Fruit fly (Drosophila melanogaster) whole organism, embryonic: Measurements from ENCODE around the gene CG3726.

ENCODE experiments used
- CG10209 ChIP-seq: fragments of 200-800 bp; sonication (Bioruptor generic); optimal IDR thresholded peaks from 3 replicates; lab custom pipeline; 2017; ENCODE audit warnings: missing biosample characterization, mild to moderate bottlenecking, missing genetic modification characterization, missing genetic modification reagents
- CG10462 ChIP-seq: fragments of 200-800 bp; sonication (Bioruptor generic); optimal IDR thresholded peaks from 2 replicates; lab custom pipeline; 2016; ENCODE audit warnings: missing biosample characterization, missing genetic modification characterization
- CG10543 ChIP-seq: fragments of 200-800 bp; sonication (Bioruptor generic); optimal IDR thresholded peaks from 3 replicates; lab custom pipeline; 2017; ENCODE audit warnings: missing biosample characterization, mild to moderate bottlenecking, missing genetic modification characterization, moderate library complexity
- CG11504 ChIP-seq: fragments of 200-800 bp; sonication (Bioruptor generic); optimal IDR thresholded peaks from 3 replicates; lab custom pipeline; 2019; ENCODE audit warnings: missing biosample characterization, mild to moderate bottlenecking, missing genetic modification characterization, moderate library complexity
- CG14441 ChIP-seq: fragments of 200-800 bp; sonication (Bioruptor generic); IDR thresholded peaks from 2 replicates; pipeline ENCODE4 v1.3.6; 2022; ENCODE audit warnings: missing biosample characterization, missing genetic modification characterization
- CG1602 ChIP-seq: fragments of 200-800 bp; sonication (Bioruptor generic); optimal IDR thresholded peaks from 3 replicates; lab custom pipeline; 2016; ENCODE audit warnings: missing biosample characterization, missing genetic modification characterization
- CG1603 ChIP-seq: fragments of 200-800 bp; sonication (Bioruptor generic); optimal IDR thresholded peaks from 2 replicates; lab custom pipeline; 2019; ENCODE audit warnings: missing biosample characterization, mild to moderate bottlenecking, missing genetic modification characterization, moderate library complexity
- CG1647 ChIP-seq: fragments of 200-800 bp; sonication (Bioruptor generic); optimal IDR thresholded peaks from 3 replicates; lab custom pipeline; 2016; ENCODE audit warnings: missing biosample characterization, missing genetic modification characterization
- CG16813 ChIP-seq: fragments of 200-800 bp; sonication (Bioruptor generic); IDR thresholded peaks from 3 replicates; pipeline ENCODE4 v1.3.6; 2022; ENCODE audit warnings: missing biosample characterization, missing genetic modification characterization; ENCODE audit not compliant: partially characterized antibody
- CG17328 ChIP-seq: fragments of 200-800 bp; sonication (Bioruptor generic); IDR thresholded peaks from 2 replicates; pipeline ENCODE4 v1.3.6; 2022; ENCODE audit warnings: missing biosample characterization, missing genetic modification characterization
- CG17359 ChIP-seq: fragments of 200-800 bp; sonication (Bioruptor generic); optimal IDR thresholded peaks from 3 replicates; lab custom pipeline; 2018; ENCODE audit warnings: missing biosample characterization, mild to moderate bottlenecking, missing genetic modification characterization, moderate library complexity
- CG17568 ChIP-seq: fragments of 200-800 bp; sonication (Bioruptor generic); optimal IDR thresholded peaks from 2 replicates; lab custom pipeline; 2018; ENCODE audit warnings: missing biosample characterization, mild to moderate bottlenecking, missing genetic modification characterization, moderate library complexity
- CG2712 ChIP-seq: fragments of 200-800 bp; optimal IDR thresholded peaks from 3 replicates; lab custom pipeline; 2019; ENCODE audit warnings: missing biosample characterization, mild to moderate bottlenecking, missing genetic modification characterization, moderate library complexity
- CG4404 ChIP-seq: fragments of 200-800 bp; sonication (Bioruptor generic); IDR thresholded peaks from 2 replicates; pipeline ENCODE4 v1.3.6; 2022; ENCODE audit warnings: missing biosample characterization, missing genetic modification characterization
- CG4424 ChIP-seq: fragments of 200-800 bp; sonication (Bioruptor generic); optimal IDR thresholded peaks from 3 replicates; lab custom pipeline; 2016; ENCODE audit warnings: missing biosample characterization, missing genetic modification characterization
- CG4707 ChIP-seq: fragments of 200-800 bp; sonication (Bioruptor generic); optimal IDR thresholded peaks from 2 replicates; lab custom pipeline; 2018; ENCODE audit warnings: missing biosample characterization, mild to moderate bottlenecking, missing genetic modification characterization, moderate library complexity
- CG5180 ChIP-seq: fragments of 200-800 bp; sonication (Bioruptor generic); optimal IDR thresholded peaks from 3 replicates; lab custom pipeline; 2017; ENCODE audit warnings: missing biosample characterization, missing genetic modification characterization, mild to moderate bottlenecking, moderate library complexity, missing genetic modification reagents
- CG6683 ChIP-seq: fragments of 200-800 bp; sonication (Bioruptor generic); optimal IDR thresholded peaks from 2 replicates; lab custom pipeline; 2017; ENCODE audit warnings: missing biosample characterization, mild to moderate bottlenecking, missing genetic modification characterization, missing genetic modification reagents
- CG7556 ChIP-seq: fragments of 200-800 bp; sonication (Bioruptor generic); optimal IDR thresholded peaks from 2 replicates; lab custom pipeline; 2017; ENCODE audit warnings: missing biosample characterization, mild to moderate bottlenecking, missing genetic modification characterization
- CG8944 ChIP-seq: fragments of 200-800 bp; sonication (Bioruptor generic); optimal IDR thresholded peaks from 3 replicates; lab custom pipeline; 2016; ENCODE audit warnings: missing biosample characterization, missing genetic modification characterization
- CG9817 ChIP-seq: fragments of 200-800 bp; sonication (Bioruptor generic); optimal IDR thresholded peaks from 2 replicates; lab custom pipeline; 2018; ENCODE audit warnings: missing biosample characterization, mild to moderate bottlenecking, missing genetic modification characterization, moderate library complexity
- Dip3 ChIP-seq: fragments of 200-800 bp; sonication (Bioruptor generic); optimal IDR thresholded peaks from 3 replicates; lab custom pipeline; 2016; ENCODE audit warnings: missing biosample characterization, missing genetic modification characterization
- Doc2 ChIP-seq: fragments of 200-800 bp; sonication (Bioruptor generic); IDR thresholded peaks from 2 replicates; pipeline ENCODE4 v1.3.6; 2022; ENCODE audit warnings: missing biosample characterization, missing genetic modification characterization
- ERR ChIP-seq: fragments of 200-800 bp; sonication (Bioruptor generic); optimal IDR thresholded peaks from 2 replicates; lab custom pipeline; 2016; ENCODE audit warnings: missing biosample characterization, missing genetic modification characterization
- Eip74EF ChIP-seq, 2 experiments: fragments of 200-800 bp in 1 of 2; fragments of >200 bp in 1 of 2; sonication (Bioruptor generic) in 1 of 2; optimal IDR thresholded peaks; 2 replicates each; lab custom pipeline; 2017 to 2019; ENCODE audit warnings: missing biosample characterization in 2 of 2, missing genetic modification characterization in 2 of 2, mild to moderate bottlenecking in 1 of 2, moderate library complexity in 1 of 2
- Ets65A ChIP-seq: fragments of 200-800 bp; sonication (Bioruptor generic); peaks from one replicate; lab custom pipeline; 2016; ENCODE audit warnings: missing biosample characterization, missing genetic modification characterization
- H15 ChIP-seq: fragments of 200-800 bp; sonication (Bioruptor generic); IDR thresholded peaks from 3 replicates; pipeline ENCODE4 v1.3.6; 2022; ENCODE audit warnings: missing biosample characterization, missing genetic modification characterization
- Hmr ChIP-seq: fragments of 200-800 bp; sonication (Bioruptor generic); optimal IDR thresholded peaks from 3 replicates; lab custom pipeline; 2017; ENCODE audit warnings: mild to moderate bottlenecking, missing biosample characterization, missing genetic modification reagents, missing genetic modification characterization
- Lhr ChIP-seq: fragments of 200-800 bp; sonication (Bioruptor generic); optimal IDR thresholded peaks from 3 replicates; lab custom pipeline; 2017; ENCODE audit warnings: mild to moderate bottlenecking, missing biosample characterization, missing genetic modification reagents, missing genetic modification characterization
- Lim3 ChIP-seq: fragments of 200-800 bp; sonication (Bioruptor generic); IDR thresholded peaks from 2 replicates; pipeline ENCODE4 v1.3.6; 2022; ENCODE audit warnings: missing biosample characterization, missing genetic modification characterization
- Lpt ChIP-seq: fragments of >200 bp; optimal IDR thresholded peaks from 2 replicates; lab custom pipeline; 2018; ENCODE audit warnings: missing biosample characterization, missing genetic modification characterization
- MTF-1 ChIP-seq: fragments of 200-800 bp; sonication (Bioruptor generic); optimal IDR thresholded peaks from 2 replicates; lab custom pipeline; 2018; ENCODE audit warnings: missing biosample characterization, mild to moderate bottlenecking, missing genetic modification characterization, borderline replicate concordance
- Poxn ChIP-seq: fragments of 200-800 bp; sonication (Bioruptor generic); IDR thresholded peaks from 2 replicates; pipeline ENCODE4 v1.3.6; 2022; ENCODE audit warnings: missing biosample characterization, missing genetic modification characterization
- Vsx1 ChIP-seq: fragments of 200-800 bp; sonication (Bioruptor generic); optimal IDR thresholded peaks from 2 replicates; lab custom pipeline; 2017; ENCODE audit warnings: missing biosample characterization, mild to moderate bottlenecking, missing genetic modification characterization, missing genetic modification reagents
- chif ChIP-seq, 2 experiments: fragments of 200-800 bp; sonication (Bioruptor generic); optimal IDR thresholded peaks; 3 replicates each; lab custom pipeline; 2016; ENCODE audit warnings: missing biosample characterization in 2 of 2, missing genetic modification characterization in 2 of 2
- disco-r ChIP-seq: fragments of 200-800 bp; sonication (Bioruptor generic); optimal IDR thresholded peaks from 2 replicates; lab custom pipeline; 2016; ENCODE audit warnings: missing biosample characterization, missing genetic modification characterization
- eve ChIP-seq, 2 experiments: fragments of >200 bp; optimal IDR thresholded peaks; 2 replicates each; lab custom pipeline; 2017; ENCODE audit warnings: missing biosample characterization in 2 of 2, missing genetic modification characterization in 2 of 2
- exex ChIP-seq: fragments of 200-800 bp; sonication (Bioruptor generic); optimal IDR thresholded peaks from 4 replicates; lab custom pipeline; 2018; ENCODE audit warnings: missing biosample characterization, mild to moderate bottlenecking, missing genetic modification characterization, moderate library complexity
- fd3F ChIP-seq: fragments of 200-800 bp; sonication (Bioruptor generic); optimal IDR thresholded peaks from 2 replicates; lab custom pipeline; 2018; ENCODE audit warnings: missing biosample characterization, mild to moderate bottlenecking, missing genetic modification characterization, moderate library complexity
- gcm ChIP-seq: fragments of 200-800 bp; sonication (Bioruptor generic); optimal IDR thresholded peaks from 2 replicates; lab custom pipeline; 2019; ENCODE audit warnings: missing biosample characterization, mild to moderate bottlenecking, missing genetic modification characterization, moderate library complexity
- gem ChIP-seq: fragments of 200-800 bp; sonication (Bioruptor generic); optimal IDR thresholded peaks from 2 replicates; lab custom pipeline; 2019; ENCODE audit warnings: missing biosample characterization, mild to moderate bottlenecking, missing genetic modification characterization, moderate library complexity
- mld ChIP-seq: fragments of 200-800 bp; sonication (Bioruptor generic); IDR thresholded peaks from 3 replicates; pipeline ENCODE4 v1.3.6; 2022; ENCODE audit warnings: missing biosample characterization, missing genetic modification characterization; ENCODE audit not compliant: partially characterized antibody
- odd ChIP-seq: fragments of 200-800 bp; sonication (Bioruptor generic); optimal IDR thresholded peaks from 2 replicates; lab custom pipeline; 2017; ENCODE audit warnings: missing biosample characterization, mild to moderate bottlenecking, missing genetic modification characterization
- pros ChIP-seq: fragments of 200-800 bp; sonication (Bioruptor generic); optimal IDR thresholded peaks from 3 replicates; lab custom pipeline; 2019; ENCODE audit warnings: missing biosample characterization, mild to moderate bottlenecking, missing genetic modification characterization, moderate library complexity
- repo ChIP-seq: fragments of 200-800 bp; sonication (Bioruptor generic); optimal IDR thresholded peaks from 2 replicates; lab custom pipeline; 2016; ENCODE audit warnings: missing biosample characterization, missing genetic modification characterization
- ssp ChIP-seq: fragments of 200-800 bp; sonication (Bioruptor generic); IDR thresholded peaks from 2 replicates; pipeline ENCODE4 v1.3.6; 2022; ENCODE audit warnings: missing biosample characterization, missing genetic modification characterization
- tup ChIP-seq: fragments of 200-800 bp; sonication (Bioruptor generic); optimal IDR thresholded peaks from 2 replicates; lab custom pipeline; 2016; ENCODE audit warnings: missing biosample characterization, mild to moderate bottlenecking, missing genetic modification characterization, moderate library complexity
- wek ChIP-seq: fragments of 200-800 bp; sonication (Bioruptor generic); optimal IDR thresholded peaks from 3 replicates; lab custom pipeline; 2018; ENCODE audit warnings: missing biosample characterization, mild to moderate bottlenecking, missing genetic modification characterization, moderate library complexity

CG3726 gene

dm6 chrX:5891666-5892444, 25.0 kb upstream of the CG3726 start (continued):
- TF ChIP-seq CG14441, result 0 out of 2 replicates have a peak, but pooled peaks have one; percentile 15
- no peak for TF ChIP-seq eve (GFP tag; optimal IDR thresholded peaks at IDR 0.05; lab: Kevin White, UChicago)
- TF ChIP-seq CG17359 (tag; lab: Kevin White, UChicago), result peak; percentile 15
- peak; percentile 5 for TF ChIP-seq CG1647 (GFP tag; lab: Kevin White, UChicago)
- no peak for TF ChIP-seq CG1602
- TF ChIP-seq CG9817, result peak; percentile 3
- TF ChIP-seq Lpt (GFP tag; lab: Kevin White, UChicago), result no peak
- TF ChIP-seq CG4424 (GFP tag; lab: Kevin White, UChicago), result no peak
- no peak for TF ChIP-seq mld (GFP tag; lab: Robert Waterston, UW)
- TF ChIP-seq chif (GFP tag; optimal IDR thresholded peaks at IDR 0.05; lab: Kevin White, UChicago), result peak; percentile 11 to 31
- no peak for TF ChIP-seq odd (GFP tag; lab: Kevin White, UChicago)
- peak; percentile 38 for TF ChIP-seq CG1603 (tag; lab: Kevin White, UChicago)
- TF ChIP-seq pros, result no peak
- no peak for TF ChIP-seq gcm (GFP tag; lab: Kevin White, UChicago)
- TF ChIP-seq Lhr, result no peak
- TF ChIP-seq Ets65A, result no peak
- no peak for TF ChIP-seq CG17568 (GFP tag; lab: Kevin White, UChicago)
- no peak for TF ChIP-seq CG16813 (GFP tag; lab: Robert Waterston, UW)
- TF ChIP-seq Doc2 (GFP tag; lab: Robert Waterston, UW), result no peak
- peak; percentile 10 for TF ChIP-seq exex
- no peak for TF ChIP-seq CG6683
- TF ChIP-seq Vsx1 (GFP tag; lab: Kevin White, UChicago), result no peak
- TF ChIP-seq Dip3 (GFP tag; lab: Kevin White, UChicago), result peak; percentile 75
- TF ChIP-seq Eip74EF (GFP tag; optimal IDR thresholded peaks at IDR 0.05; lab: Kevin White, UChicago), result no peak
- TF ChIP-seq CG4707, result no peak
- no peak for TF ChIP-seq CG10462 (GFP tag; lab: Kevin White, UChicago)
- 0 out of 2 replicates have a peak, but pooled peaks have one; percentile 46 for TF ChIP-seq Poxn (GFP tag; lab: Robert Waterston, UW)
- no peak for TF ChIP-seq MTF-1 (GFP tag; lab: Kevin White, UChicago)
- peak; percentile 32 for TF ChIP-seq CG11504 (tag; lab: Kevin White, UChicago)
- no peak for TF ChIP-seq CG4404 (GFP tag; lab: Robert Waterston, UW)
- TF ChIP-seq gem (tag; lab: Kevin White, UChicago), result peak; percentile 69
- no peak for TF ChIP-seq CG10209 (GFP tag; lab: Kevin White, UChicago)
- no peak for TF ChIP-seq H15 (GFP tag; lab: Robert Waterston, UW)
- no peak for TF ChIP-seq wek (GFP tag; lab: Kevin White, UChicago)
- no peak for TF ChIP-seq repo (GFP tag; lab: Kevin White, UChicago)
- TF ChIP-seq tup (GFP tag; lab: Kevin White, UChicago), result no peak
- no peak for TF ChIP-seq CG10543 (GFP tag; lab: Kevin White, UChicago)
- no peak for TF ChIP-seq Lim3 (GFP tag; lab: Robert Waterston, UW)
- no peak for TF ChIP-seq ssp (GFP tag; lab: Robert Waterston, UW)
- TF ChIP-seq CG2712, result peak; percentile 30
- TF ChIP-seq CG17328, result peak; percentile 39; the same call in 1 of the 2 replicates
- TF ChIP-seq disco-r (GFP tag; lab: Kevin White, UChicago), result peak; percentile 34
- peak; percentile 54 for TF ChIP-seq Hmr (GFP tag; lab: Kevin White, UChicago)
- no peak for TF ChIP-seq CG5180 (GFP tag; lab: Kevin White, UChicago)
- no peak for TF ChIP-seq ERR
- TF ChIP-seq CG7556, result peak; percentile 44
- TF ChIP-seq CG8944, result peak; percentile 20
- peak; percentile 8 for TF ChIP-seq fd3F (GFP tag; lab: Kevin White, UChicago)
